Fruit fly (Drosophila melanogaster) whole organism, adult: ENCODE results near the gene GstD6.

Experiments used
- CG11617 ChIP-seq: fragments of 200-800 bp; sonication (Bioruptor generic); optimal IDR thresholded peaks from 2 replicates; lab custom pipeline; 2017; ENCODE audit warnings: mild to moderate bottlenecking, missing biosample characterization, missing genetic modification reagents, missing genetic modification characterization
- CG12768 ChIP-seq: fragments of 200-800 bp; sonication (Bioruptor generic); optimal IDR thresholded peaks from 2 replicates; lab custom pipeline; 2017; ENCODE audit warnings: missing biosample characterization, missing genetic modification characterization, mild to moderate bottlenecking, moderate library complexity, missing genetic modification reagents
- CG14711 ChIP-seq: fragments of 200-800 bp; sonication (Bioruptor generic); optimal IDR thresholded peaks from 2 replicates; lab custom pipeline; 2018; ENCODE audit warnings: missing biosample characterization, mild to moderate bottlenecking, missing genetic modification characterization, moderate library complexity
- CG1620 ChIP-seq: fragments of 200-800 bp; sonication (Bioruptor generic); optimal IDR thresholded peaks from 2 replicates; lab custom pipeline; 2016; ENCODE audit warnings: missing biosample characterization, missing genetic modification characterization
- CG33017 ChIP-seq: fragments of 200-800 bp; sonication (Bioruptor generic); optimal IDR thresholded peaks from 2 replicates; lab custom pipeline; 2018; ENCODE audit warnings: missing biosample characterization, mild to moderate bottlenecking, missing genetic modification characterization, moderate library complexity
- CG5204 ChIP-seq: fragments of 200-800 bp; sonication (Bioruptor generic); optimal IDR thresholded peaks from 2 replicates; lab custom pipeline; 2016; ENCODE audit warnings: missing biosample characterization, missing genetic modification characterization
- CG7045 ChIP-seq: fragments of 200-800 bp; sonication (Bioruptor generic); optimal IDR thresholded peaks from 2 replicates; lab custom pipeline; 2017; ENCODE audit warnings: missing biosample characterization, mild to moderate bottlenecking, missing genetic modification characterization
- CG7101 ChIP-seq: fragments of 200-800 bp; sonication (Bioruptor generic); optimal IDR thresholded peaks from 2 replicates; lab custom pipeline; 2018; ENCODE audit warnings: missing biosample characterization, mild to moderate bottlenecking, missing genetic modification characterization, moderate library complexity
- Clk ChIP-seq: fragments of 200-800 bp; sonication (Bioruptor generic); optimal IDR thresholded peaks from 2 replicates; lab custom pipeline; 2017; ENCODE audit warnings: missing biosample characterization, missing genetic modification characterization
- Crg-1 ChIP-seq: fragments of 200-800 bp; sonication (Bioruptor generic); optimal IDR thresholded peaks from 2 replicates; lab custom pipeline; 2016; ENCODE audit warnings: missing biosample characterization, missing genetic modification characterization
- Hr96 ChIP-seq: fragments of 200-800 bp; sonication (Bioruptor generic); optimal IDR thresholded peaks from 2 replicates; lab custom pipeline; 2016; ENCODE audit warnings: missing biosample characterization, missing genetic modification characterization
- Mnt ChIP-seq: fragments of 200-800 bp; sonication (Bioruptor generic); optimal IDR thresholded peaks from 2 replicates; lab custom pipeline; 2016; ENCODE audit warnings: missing biosample characterization, mild to moderate bottlenecking, missing genetic modification characterization
- bab1 ChIP-seq: fragments of 200-800 bp; sonication (Bioruptor generic); optimal IDR thresholded peaks from 3 replicates; lab custom pipeline; 2019; ENCODE audit warnings: missing biosample characterization, mild to moderate bottlenecking, missing genetic modification characterization, moderate library complexity
- cic ChIP-seq: fragments of 200-800 bp; sonication (Bioruptor generic); optimal IDR thresholded peaks from 2 replicates; lab custom pipeline; 2017; ENCODE audit warnings: missing biosample characterization, mild to moderate bottlenecking, missing genetic modification characterization, moderate library complexity
- cnc ChIP-seq, 2 experiments: fragments of >200 bp; optimal IDR thresholded peaks; 2 replicates each; lab custom pipeline; 2017
- kay ChIP-seq: fragments of 200-800 bp; sonication (Bioruptor generic); peaks from one replicate; lab custom pipeline; 2016; ENCODE audit warnings: missing biosample characterization, missing genetic modification characterization, borderline replicate concordance
- ovo ChIP-seq: fragments of 200-800 bp; sonication (Bioruptor generic); optimal IDR thresholded peaks from 2 replicates; lab custom pipeline; 2016; ENCODE audit warnings: missing biosample characterization, missing genetic modification characterization
- pad ChIP-seq: fragments of 200-800 bp; sonication (Bioruptor generic); optimal IDR thresholded peaks from 3 replicates; lab custom pipeline; 2017; ENCODE audit warnings: missing biosample characterization, missing genetic modification characterization, mild to moderate bottlenecking, moderate library complexity, missing genetic modification reagents
- tj ChIP-seq: fragments of 200-800 bp; sonication (Bioruptor generic); optimal IDR thresholded peaks from 3 replicates; lab custom pipeline; 2017; ENCODE audit warnings: missing biosample characterization, mild to moderate bottlenecking, missing genetic modification characterization, moderate library complexity
- toe ChIP-seq: fragments of 200-800 bp; sonication (Bioruptor generic); optimal IDR thresholded peaks from 2 replicates; lab custom pipeline; 2016; ENCODE audit warnings: missing biosample characterization, missing genetic modification characterization

Gene GstD6

DNA sequence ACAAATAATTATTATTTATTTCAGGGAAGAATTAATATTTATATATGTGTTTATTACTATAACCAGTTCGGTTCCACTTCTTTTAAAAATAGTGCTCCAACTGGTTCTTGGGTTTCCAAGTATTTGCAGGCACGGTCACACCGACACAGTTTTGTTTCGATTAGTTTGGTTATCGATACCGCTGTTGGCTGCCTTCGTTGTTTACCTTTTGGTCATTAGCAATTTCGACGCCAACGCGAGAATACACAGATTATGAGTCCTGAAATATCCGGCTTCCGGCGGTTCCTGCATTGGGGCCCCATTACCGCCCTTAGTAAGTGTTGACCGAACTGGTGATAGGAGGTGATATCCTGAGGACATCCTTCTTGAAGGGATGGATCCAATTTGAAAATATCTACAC lies 31.2 kb downstream of the GstD6 start, which contains the start of gene CG5196:
CG5196 (plus strand) TSS at position 157 of the 400 bp plus-strand sequence.
- peak; percentile 50 for TF ChIP-seq Mnt (GFP tag; lab: Kevin White, UChicago)
- peak; percentile 35 for TF ChIP-seq CG7101
- TF ChIP-seq Clk, result no peak
- peak; percentile 60 for TF ChIP-seq bab1 (GFP tag; lab: Kevin White, UChicago)
- peak; percentile 20 for TF ChIP-seq CG1620 (GFP tag; lab: Kevin White, UChicago)
- peak; percentile 8 for TF ChIP-seq CG11617 (GFP tag; lab: Kevin White, UChicago)
- TF ChIP-seq CG14711, result peak; percentile 2
- TF ChIP-seq Hr96, result no peak
- peak; percentile 2 for TF ChIP-seq cic (GFP tag; lab: Kevin White, UChicago)

DNA sequence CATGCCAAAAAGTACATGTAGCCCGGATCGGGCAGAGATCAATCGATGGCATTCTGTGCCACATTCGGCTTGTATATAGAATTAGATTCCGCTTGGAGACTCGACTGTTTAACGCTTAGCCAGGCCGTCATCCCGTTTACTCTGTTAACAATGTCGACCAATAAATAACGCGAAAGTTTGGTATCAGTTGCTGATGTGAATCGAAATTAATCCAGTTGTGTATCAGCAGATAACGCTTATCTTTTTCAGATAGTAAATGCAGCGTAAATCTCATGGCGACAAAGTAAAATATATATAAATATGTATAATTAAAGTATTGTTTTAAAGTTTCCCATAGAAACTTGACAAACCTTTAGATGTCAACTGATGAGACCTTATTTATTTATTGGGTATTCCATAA lies 34.5 kb downstream of the GstD6 start:
- no peak for TF ChIP-seq Crg-1
- no peak for TF ChIP-seq toe (GFP tag; lab: Kevin White, UChicago)
- no peak for TF ChIP-seq kay (GFP tag; lab: Kevin White, UChicago)
- TF ChIP-seq Clk, result no peak
- TF ChIP-seq ovo, result no peak
- no peak for TF ChIP-seq cnc (optimal IDR thresholded peaks at IDR 0.05; lab: Kevin White, UChicago)
- no peak for TF ChIP-seq Hr96
- TF ChIP-seq CG7101, result no peak
- TF ChIP-seq CG11617 (GFP tag; lab: Kevin White, UChicago), result no peak
- TF ChIP-seq CG7045, result no peak
- no peak for TF ChIP-seq cic (GFP tag; lab: Kevin White, UChicago)
- no peak for TF ChIP-seq CG12768 (GFP tag; lab: Kevin White, UChicago)
- no peak for TF ChIP-seq Mnt (GFP tag; lab: Kevin White, UChicago)
- TF ChIP-seq pad (GFP tag; lab: Kevin White, UChicago), result no peak

DNA sequence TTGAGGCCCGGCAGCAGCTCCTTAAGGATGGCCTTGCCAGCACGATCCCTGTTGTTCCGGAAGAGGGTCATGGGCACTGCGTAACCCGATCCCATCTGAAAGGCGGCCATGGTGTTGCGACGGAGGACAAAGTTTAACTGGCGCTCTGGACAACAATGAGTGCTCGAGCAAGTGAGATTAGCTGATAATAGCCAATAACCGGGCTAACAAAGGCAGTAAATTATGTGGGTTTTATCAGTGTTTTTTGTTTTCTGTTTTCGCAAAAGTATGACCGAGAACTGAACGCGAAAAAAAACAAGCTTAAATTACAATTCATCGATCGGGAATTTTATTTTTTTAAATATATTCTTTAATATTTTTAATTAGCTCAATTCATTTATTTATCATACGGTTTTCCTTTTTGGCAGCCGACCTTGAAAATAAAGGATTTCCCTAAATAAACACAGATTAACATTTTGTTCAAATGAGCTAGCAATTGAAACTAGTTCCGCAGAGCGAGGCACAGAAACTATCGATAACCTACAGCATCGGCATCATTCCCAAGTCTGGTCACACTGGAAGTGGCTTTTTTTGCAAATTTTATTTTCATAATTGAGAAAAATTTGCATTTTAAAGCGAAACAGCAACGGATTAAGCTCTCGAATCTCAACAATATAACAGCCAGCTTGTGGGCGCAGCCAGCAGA lies 36.5 kb downstream of the GstD6 start, which contains the start of the genes Dip-C and pps:
Dip-C (minus strand) TSS at position 486 of the 685 bp plus-strand sequence.
pps (plus strand) TSS at position 555 of the 685 bp plus-strand sequence.
- TF ChIP-seq bab1 (GFP tag; lab: Kevin White, UChicago) (peak; percentile 14), CG11617 (GFP tag; lab: Kevin White, UChicago) (peak; percentile 11), CG33017 (peak; percentile 27), toe (GFP tag; lab: Kevin White, UChicago) (no peak), ovo (no peak), Mnt (GFP tag; lab: Kevin White, UChicago) (peak; percentile 10), CG5204 (GFP tag; lab: Kevin White, UChicago) (no peak)

DNA sequence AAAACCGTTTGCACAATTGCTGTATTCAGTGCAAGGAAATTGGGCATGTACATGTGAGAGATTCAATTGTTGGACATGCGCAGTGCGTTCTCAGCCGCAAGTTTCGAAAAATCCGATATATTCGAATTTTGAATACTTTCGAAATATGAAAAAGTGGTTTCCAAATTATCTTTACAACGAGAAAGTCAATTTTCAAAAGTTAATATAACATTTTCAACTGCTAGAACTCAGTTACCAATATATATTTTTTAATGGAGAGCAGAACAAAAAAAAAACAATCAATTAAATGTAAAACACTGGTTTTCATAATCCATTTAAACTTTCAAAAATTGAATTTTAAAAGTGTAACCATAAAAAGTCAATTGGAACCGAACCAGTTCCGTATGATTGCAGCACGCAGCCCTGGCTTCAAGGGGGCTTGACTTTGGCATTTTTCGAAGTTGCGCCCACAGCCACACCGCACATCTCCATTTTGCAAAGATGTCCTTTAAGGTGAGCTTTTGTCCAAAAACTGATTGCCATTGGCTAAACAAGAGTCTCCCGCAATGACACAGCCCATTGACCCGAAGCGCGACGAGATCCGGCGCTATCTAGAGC lies 45.5 kb downstream of the GstD6 start, which contains the start of the genes Scgbeta and CG17202:
Scgbeta (minus strand) TSS at position 51 of the 597 bp plus-strand sequence.
CG17202 (plus strand) TSS at position 390 of the 597 bp plus-strand sequence.
- TF ChIP-seq CG12768 (GFP tag; lab: Kevin White, UChicago), result peak; percentile 35
- no peak for TF ChIP-seq CG1620 (GFP tag; lab: Kevin White, UChicago)
- TF ChIP-seq cic (GFP tag; lab: Kevin White, UChicago), result peak; percentile 22
- peak; percentile 13 for TF ChIP-seq CG11617 (GFP tag; lab: Kevin White, UChicago)
- TF ChIP-seq CG7101, result peak; percentile 18
- TF ChIP-seq bab1 (GFP tag; lab: Kevin White, UChicago), result peak; percentile 10

DNA sequence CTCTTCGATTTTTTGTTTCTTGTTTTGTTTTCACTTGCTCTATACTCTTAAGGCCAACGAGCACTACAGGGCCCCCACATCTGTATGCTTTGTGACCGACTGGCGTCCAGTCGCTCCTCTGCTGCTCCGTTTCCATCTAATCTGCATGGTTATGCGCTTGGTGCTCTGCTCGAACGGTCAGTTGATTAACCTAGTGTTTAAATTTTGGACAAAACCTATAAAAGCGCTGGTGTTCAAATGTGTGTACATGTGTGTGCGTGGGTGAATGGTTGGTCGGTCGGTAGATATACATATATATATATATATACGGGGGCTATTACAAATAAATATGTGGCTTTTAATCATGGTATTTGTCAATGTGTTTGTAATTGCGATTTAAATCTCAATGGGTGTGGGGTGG lies 47.1 kb downstream of the GstD6 start:
- TF ChIP-seq bab1 (GFP tag; lab: Kevin White, UChicago), result no peak
- TF ChIP-seq CG5204 (GFP tag; lab: Kevin White, UChicago), result no peak
- TF ChIP-seq CG11617 (GFP tag; lab: Kevin White, UChicago), result no peak
- no peak for TF ChIP-seq cnc (optimal IDR thresholded peaks at IDR 0.05; lab: Kevin White, UChicago)
- TF ChIP-seq Hr96, result no peak
- TF ChIP-seq toe (GFP tag; lab: Kevin White, UChicago), result no peak
- TF ChIP-seq CG1620 (GFP tag; lab: Kevin White, UChicago), result no peak
- TF ChIP-seq CG12768 (GFP tag; lab: Kevin White, UChicago), result no peak

DNA sequence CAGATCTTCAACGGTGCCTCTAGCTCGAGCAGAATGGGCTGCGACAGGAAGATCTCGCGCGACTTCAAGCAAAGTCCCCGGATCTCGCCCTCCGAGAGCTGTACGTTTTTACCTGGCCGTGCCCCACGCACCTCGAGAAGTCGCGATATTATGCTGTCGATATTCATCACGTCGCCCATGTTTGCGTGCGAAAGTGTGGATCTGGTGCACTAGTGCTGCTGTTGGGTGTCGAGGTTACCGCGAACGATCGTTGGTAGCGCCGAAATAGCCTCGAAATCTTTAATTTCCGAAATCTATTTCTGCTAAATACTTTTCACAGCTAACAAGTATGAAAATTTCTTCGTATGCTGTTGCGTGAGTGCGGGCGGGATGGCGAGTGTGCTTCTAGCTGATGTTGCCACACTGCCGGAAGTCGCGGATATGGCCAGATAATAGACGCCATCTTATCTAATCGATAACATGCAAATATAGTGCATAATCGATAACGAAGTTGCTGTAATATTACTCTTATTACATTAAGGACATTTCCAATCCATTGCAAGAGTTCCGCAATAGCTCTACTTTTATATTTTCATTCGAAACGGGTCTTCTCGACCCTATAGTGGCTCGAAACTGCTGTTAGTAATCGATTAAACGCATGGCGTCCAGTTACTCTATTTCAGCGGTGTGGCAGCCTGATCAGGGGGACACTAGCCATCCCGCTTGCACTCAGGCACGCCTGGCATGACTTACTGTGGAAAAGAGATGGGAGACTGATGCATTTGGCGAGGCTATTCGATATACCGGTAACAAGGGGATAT lies 48.8 kb downstream of the GstD6 start, which contains the start of gene Pp1-87B:
Pp1-87B (minus strand) TSS at position 408 of the 800 bp plus-strand sequence.
- no peak for TF ChIP-seq Hr96
- TF ChIP-seq bab1 (GFP tag; lab: Kevin White, UChicago), result peak; percentile 4
- TF ChIP-seq CG1620 (GFP tag; lab: Kevin White, UChicago), result peak; percentile 40
- TF ChIP-seq cnc (optimal IDR thresholded peaks at IDR 0.05; lab: Kevin White, UChicago), result no peak
- peak; percentile 24 for TF ChIP-seq CG7101
- peak; percentile 27 for TF ChIP-seq tj (GFP tag; lab: Kevin White, UChicago)
- TF ChIP-seq CG5204 (GFP tag; lab: Kevin White, UChicago), result no peak
- peak; percentile 58 for TF ChIP-seq pad (GFP tag; lab: Kevin White, UChicago)
- TF ChIP-seq CG14711, result no peak
- TF ChIP-seq Clk, result peak; percentile 22
- peak; percentile 51 for TF ChIP-seq CG7045
- TF ChIP-seq cic (GFP tag; lab: Kevin White, UChicago), result no peak
- no peak for TF ChIP-seq CG12768 (GFP tag; lab: Kevin White, UChicago)
- TF ChIP-seq kay (GFP tag; lab: Kevin White, UChicago), result no peak
- TF ChIP-seq Mnt (GFP tag; lab: Kevin White, UChicago), result peak; percentile 25
- no peak for TF ChIP-seq toe (GFP tag; lab: Kevin White, UChicago)
- no peak for TF ChIP-seq ovo
- TF ChIP-seq Crg-1, result peak; percentile 4
- no peak for TF ChIP-seq CG33017
- peak; percentile 33 for TF ChIP-seq CG11617 (GFP tag; lab: Kevin White, UChicago)
